Fruit fly (Drosophila melanogaster) whole organism, embryonic: Measurements from ENCODE around the gene CG2898.

Source experiments
- CG10654 ChIP-seq: fragments of 200-800 bp; sonication (Bioruptor generic); optimal IDR thresholded peaks from 2 replicates; lab custom pipeline; 2016; ENCODE audit warnings: missing biosample characterization, missing genetic modification characterization
- CG12744 ChIP-seq: fragments of 200-800 bp; sonication (Bioruptor generic); optimal IDR thresholded peaks from 2 replicates; lab custom pipeline; 2016; ENCODE audit warnings: missing biosample characterization, missing genetic modification characterization
- CG12769 ChIP-seq: fragments of 200-800 bp; sonication (Bioruptor generic); optimal IDR thresholded peaks from 2 replicates; lab custom pipeline; 2019; ENCODE audit warnings: missing biosample characterization, mild to moderate bottlenecking, missing genetic modification characterization, moderate library complexity
- CG13287 ChIP-seq: fragments of 200-800 bp; sonication (Bioruptor generic); IDR thresholded peaks from 2 replicates; pipeline ENCODE4 v1.3.6; 2022; ENCODE audit warnings: missing biosample characterization, missing genetic modification characterization; ENCODE audit not compliant: partially characterized antibody
- CG13775 ChIP-seq: fragments of 200-800 bp; sonication (Bioruptor generic); optimal IDR thresholded peaks from 3 replicates; lab custom pipeline; 2017; ENCODE audit warnings: missing biosample characterization, mild to moderate bottlenecking, missing genetic modification characterization
- CG13894 ChIP-seq: fragments of 200-800 bp; sonication (Bioruptor generic); optimal IDR thresholded peaks from 3 replicates; lab custom pipeline; 2018; ENCODE audit warnings: missing biosample characterization, mild to moderate bottlenecking, missing genetic modification characterization, moderate library complexity
- CG17385 ChIP-seq: fragments of 200-800 bp; sonication (Bioruptor generic); optimal IDR thresholded peaks from 3 replicates; lab custom pipeline; 2018; ENCODE audit warnings: missing biosample characterization, mild to moderate bottlenecking, missing genetic modification characterization
- CG2129 ChIP-seq: fragments of 200-800 bp; sonication (Bioruptor generic); IDR thresholded peaks from 2 replicates; pipeline ENCODE4 v1.3.6; 2022; ENCODE audit warnings: missing biosample characterization, missing genetic modification characterization; ENCODE audit not compliant: partially characterized antibody
- CG2199 ChIP-seq: fragments of 200-800 bp; sonication (Bioruptor generic); IDR thresholded peaks from 3 replicates; pipeline ENCODE4 v1.3.6; 2022; ENCODE audit warnings: missing biosample characterization, missing genetic modification characterization
- CG2678 ChIP-seq: fragments of 200-800 bp; sonication (Bioruptor generic); optimal IDR thresholded peaks from 3 replicates; lab custom pipeline; 2019; ENCODE audit warnings: missing biosample characterization, mild to moderate bottlenecking, missing genetic modification characterization, moderate library complexity
- CG32532 ChIP-seq: fragments of 200-800 bp; sonication (Bioruptor generic); IDR thresholded peaks from 2 replicates; pipeline ENCODE4 v1.3.6; 2022; ENCODE audit warnings: missing biosample characterization, missing genetic modification characterization
- CG34422 ChIP-seq: fragments of 200-800 bp; sonication (Bioruptor generic); IDR thresholded peaks from 3 replicates; pipeline ENCODE4 v1.3.6; 2022; ENCODE audit warnings: missing biosample characterization, missing genetic modification characterization
- CG9609 ChIP-seq: fragments of 200-800 bp; sonication (Bioruptor generic); optimal IDR thresholded peaks from 3 replicates; lab custom pipeline; 2016; ENCODE audit warnings: missing biosample characterization, missing genetic modification characterization
- CG9797 ChIP-seq: fragments of 200-800 bp; sonication (Bioruptor generic); optimal IDR thresholded peaks from 3 replicates; lab custom pipeline; 2018; ENCODE audit warnings: missing biosample characterization, mild to moderate bottlenecking, missing genetic modification characterization
- Deaf1 ChIP-seq: fragments of 200-800 bp; optimal IDR thresholded peaks from 3 replicates; lab custom pipeline; 2019; ENCODE audit warnings: missing biosample characterization, mild to moderate bottlenecking, missing genetic modification characterization, moderate library complexity
- Dek ChIP-seq: fragments of 200-800 bp; sonication (Bioruptor generic); optimal IDR thresholded peaks from 3 replicates; lab custom pipeline; 2019; ENCODE audit warnings: missing biosample characterization, mild to moderate bottlenecking, missing genetic modification characterization, moderate library complexity
- Eip74EF ChIP-seq, 2 experiments: fragments of 200-800 bp in 1 of 2; fragments of >200 bp in 1 of 2; sonication (Bioruptor generic) in 1 of 2; optimal IDR thresholded peaks; 2 replicates each; lab custom pipeline; 2017 to 2019; ENCODE audit warnings: missing biosample characterization in 2 of 2, missing genetic modification characterization in 2 of 2, mild to moderate bottlenecking in 1 of 2, moderate library complexity in 1 of 2
- Gsc ChIP-seq: fragments of 200-800 bp; sonication (Bioruptor generic); IDR thresholded peaks from 2 replicates; pipeline ENCODE4 v1.3.6; 2022; ENCODE audit warnings: missing biosample characterization, missing genetic modification characterization
- HHEX ChIP-seq: fragments of 200-800 bp; sonication (Bioruptor generic); optimal IDR thresholded peaks from 3 replicates; lab custom pipeline; 2017; ENCODE audit warnings: missing biosample characterization, mild to moderate bottlenecking, missing genetic modification characterization, missing genetic modification reagents
- HmgZ ChIP-seq: fragments of 200-800 bp; sonication (Bioruptor generic); optimal IDR thresholded peaks from 2 replicates; lab custom pipeline; 2018; ENCODE audit warnings: missing biosample characterization, mild to moderate bottlenecking, missing genetic modification characterization
- Max ChIP-seq: fragments of 200-800 bp; sonication (Bioruptor generic); optimal IDR thresholded peaks from 2 replicates; lab custom pipeline; 2016; ENCODE audit warnings: missing biosample characterization, mild to moderate bottlenecking, missing genetic modification characterization
- NK7.1 ChIP-seq: fragments of 200-800 bp; sonication (Bioruptor generic); optimal IDR thresholded peaks from 3 replicates; lab custom pipeline; 2016; ENCODE audit warnings: missing biosample characterization, missing genetic modification characterization
- Nf-YC ChIP-seq: fragments of 200-800 bp; optimal IDR thresholded peaks from 3 replicates; lab custom pipeline; 2019; ENCODE audit warnings: missing biosample characterization, mild to moderate bottlenecking, missing genetic modification characterization, moderate library complexity
- Scr ChIP-seq: fragments of 200-800 bp; sonication (Bioruptor generic); IDR thresholded peaks from 2 replicates; pipeline ENCODE4 v1.3.6; 2022; ENCODE audit warnings: missing biosample characterization, missing genetic modification characterization; ENCODE audit not compliant: partially characterized antibody
- Six4 ChIP-seq: fragments of 200-800 bp; sonication (Bioruptor generic); optimal IDR thresholded peaks from 2 replicates; lab custom pipeline; 2016; ENCODE audit warnings: missing biosample characterization, missing genetic modification characterization
- YL-1 ChIP-seq: fragments of 200-800 bp; sonication (Bioruptor generic); optimal IDR thresholded peaks from 3 replicates; lab custom pipeline; 2017; ENCODE audit warnings: missing biosample characterization, mild to moderate bottlenecking, missing genetic modification characterization
- amos ChIP-seq: fragments of 200-800 bp; sonication (Bioruptor generic); IDR thresholded peaks from 2 replicates; pipeline ENCODE4 v1.3.6; 2022; ENCODE audit warnings: missing biosample characterization, missing genetic modification characterization; ENCODE audit not compliant: partially characterized antibody
- ash1 ChIP-seq: fragments of 200-800 bp; sonication (Bioruptor generic); optimal IDR thresholded peaks from 2 replicates; lab custom pipeline; 2018; ENCODE audit warnings: missing biosample characterization, mild to moderate bottlenecking, missing genetic modification characterization
- bbx ChIP-seq: fragments of 200-800 bp; sonication (Bioruptor generic); IDR thresholded peaks from 2 replicates; pipeline ENCODE4 v1.3.6; 2022; ENCODE audit warnings: missing biosample characterization, missing genetic modification characterization; ENCODE audit not compliant: partially characterized antibody
- caup ChIP-seq: fragments of 200-800 bp; sonication (Bioruptor generic); optimal IDR thresholded peaks from 3 replicates; lab custom pipeline; 2017; ENCODE audit warnings: missing biosample characterization, mild to moderate bottlenecking, missing genetic modification characterization, moderate library complexity; ENCODE audit not compliant: severe bottlenecking
- chm ChIP-seq: fragments of 200-800 bp; sonication (Bioruptor generic); IDR thresholded peaks from 2 replicates; pipeline ENCODE4 v1.3.6; 2022; ENCODE audit warnings: missing biosample characterization, missing genetic modification characterization
- dmrt11E ChIP-seq: fragments of 200-800 bp; sonication (Bioruptor generic); optimal IDR thresholded peaks from 3 replicates; lab custom pipeline; 2018; ENCODE audit warnings: missing biosample characterization, mild to moderate bottlenecking, missing genetic modification characterization, moderate library complexity
- eve ChIP-seq, 2 experiments: fragments of >200 bp; optimal IDR thresholded peaks; 2 replicates each; lab custom pipeline; 2017; ENCODE audit warnings: missing biosample characterization in 2 of 2, missing genetic modification characterization in 2 of 2
- ftz-f1 ChIP-seq: fragments of 200-800 bp; sonication (Bioruptor generic); optimal IDR thresholded peaks from 2 replicates; lab custom pipeline; 2016; ENCODE audit warnings: missing biosample characterization, missing genetic modification characterization
- gcm2 ChIP-seq: fragments of 200-800 bp; sonication (Bioruptor generic); optimal IDR thresholded peaks from 2 replicates; lab custom pipeline; 2016; ENCODE audit warnings: missing biosample characterization, missing genetic modification characterization
- gro ChIP-seq: fragments of 200-800 bp; sonication (Bioruptor generic); optimal IDR thresholded peaks from 2 replicates; lab custom pipeline; 2016; ENCODE audit warnings: missing biosample characterization, missing genetic modification characterization
- gt ChIP-seq: fragments of 200-800 bp; sonication (Bioruptor generic); IDR thresholded peaks from 2 replicates; pipeline ENCODE4 v1.3.6; 2022; ENCODE audit warnings: missing biosample characterization, missing genetic modification characterization
- ham ChIP-seq: fragments of 200-800 bp; sonication (Bioruptor generic); IDR thresholded peaks from 2 replicates; pipeline ENCODE4 v1.3.6; 2022; ENCODE audit warnings: missing biosample characterization, missing genetic modification characterization
- her ChIP-seq: fragments of 200-800 bp; sonication (Bioruptor generic); optimal IDR thresholded peaks from 2 replicates; lab custom pipeline; 2016; ENCODE audit warnings: missing biosample characterization, missing genetic modification characterization
- jigr1 ChIP-seq: fragments of 200-800 bp; sonication (Bioruptor generic); IDR thresholded peaks from 3 replicates; pipeline ENCODE4 v1.3.6; 2022; ENCODE audit warnings: missing biosample characterization, missing genetic modification characterization
- lab ChIP-seq: fragments of 200-800 bp; sonication (Bioruptor generic); optimal IDR thresholded peaks from 3 replicates; lab custom pipeline; 2017; ENCODE audit warnings: missing biosample characterization, missing genetic modification characterization, mild to moderate bottlenecking, moderate library complexity, missing genetic modification reagents
- maf-S ChIP-seq: fragments of 200-800 bp; sonication (Bioruptor generic); optimal IDR thresholded peaks from 2 replicates; lab custom pipeline; 2016; ENCODE audit warnings: missing biosample characterization, missing genetic modification characterization
- mirr ChIP-seq: fragments of 200-800 bp; sonication (Bioruptor generic); optimal IDR thresholded peaks from 3 replicates; lab custom pipeline; 2018; ENCODE audit warnings: missing biosample characterization, mild to moderate bottlenecking, missing genetic modification characterization
- nom ChIP-seq: fragments of 200-800 bp; sonication (Bioruptor generic); optimal IDR thresholded peaks from 2 replicates; lab custom pipeline; 2017; ENCODE audit warnings: missing biosample characterization, missing genetic modification characterization, mild to moderate bottlenecking, moderate library complexity, missing genetic modification reagents
- pfk ChIP-seq: fragments of 200-800 bp; sonication (Bioruptor generic); optimal IDR thresholded peaks from 2 replicates; lab custom pipeline; 2018; ENCODE audit warnings: missing biosample characterization, mild to moderate bottlenecking, missing genetic modification characterization, moderate library complexity
- sens ChIP-seq: fragments of 200-800 bp; sonication (Bioruptor generic); peaks from one replicate; lab custom pipeline; 2016; ENCODE audit warnings: missing biosample characterization, missing genetic modification characterization
- seq ChIP-seq: fragments of 200-800 bp; sonication (Bioruptor generic); IDR thresholded peaks from 2 replicates; pipeline ENCODE4 v1.3.6; 2022; ENCODE audit warnings: missing biosample characterization, missing genetic modification characterization
- sqz ChIP-seq: fragments of 200-800 bp; sonication (Bioruptor generic); optimal IDR thresholded peaks from 3 replicates; lab custom pipeline; 2018; ENCODE audit warnings: missing biosample characterization, mild to moderate bottlenecking, missing genetic modification characterization
- zf30C ChIP-seq: fragments of 200-800 bp; sonication (Bioruptor generic); optimal IDR thresholded peaks from 3 replicates; lab custom pipeline; 2018; ENCODE audit warnings: missing biosample characterization, mild to moderate bottlenecking, missing genetic modification characterization

The CG2898 gene

DNA sequence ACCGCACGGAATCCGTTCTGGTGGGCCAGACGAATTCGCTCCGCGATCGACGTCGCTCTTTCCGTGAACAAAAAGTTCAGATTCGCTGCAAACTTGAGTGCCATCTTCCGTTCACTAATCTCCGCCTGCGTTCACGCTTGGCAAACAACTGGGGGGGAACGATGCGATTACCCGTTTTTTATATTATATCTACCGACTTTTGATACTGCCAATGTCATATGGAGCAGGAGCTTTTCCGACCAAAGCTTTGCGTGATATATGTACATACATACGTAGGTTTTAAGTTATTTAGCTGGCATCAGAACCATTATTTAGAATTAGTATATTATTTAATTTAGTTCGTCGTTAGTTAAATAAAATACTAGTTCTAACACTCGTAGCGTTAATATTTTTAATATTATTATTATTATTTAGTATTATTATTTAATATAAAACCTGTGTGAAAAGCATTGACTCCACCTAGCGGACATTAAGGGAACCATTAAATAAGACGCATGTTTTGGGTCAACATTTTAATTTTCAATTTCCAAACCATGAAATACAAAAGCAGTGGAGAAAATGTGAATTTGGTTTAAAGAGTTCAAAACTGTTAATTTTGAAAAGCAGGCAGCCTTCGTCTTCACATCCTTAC, 45.4 kb upstream of the CG2898 start, which contains the start of gene Gip (continued):
- TF ChIP-seq seq (no peak), amos (GFP tag; lab: Robert Waterston, UW) (peak; percentile 33; the same call in 1 of the 2 replicates), Nf-YC (tag; lab: Kevin White, UChicago) (peak; percentile 29), YL-1 (peak; percentile 3), jigr1 (GFP tag; lab: Robert Waterston, UW) (no peak), CG17385 (GFP tag; lab: Kevin White, UChicago) (peak; percentile 0), CG2129 (no peak), her (peak; percentile 12), nom (peak; percentile 39), bbx (GFP tag; lab: Robert Waterston, UW) (peak; percentile 16; the same call in 1 of the 2 replicates), Deaf1 (peak; percentile 44), Dek (no peak), lab (GFP tag; lab: Kevin White, UChicago) (peak; percentile 2), CG9797 (GFP tag; lab: Kevin White, UChicago) (no peak), Gsc (no peak), CG12769 (tag; lab: Kevin White, UChicago) (peak; percentile 67), sens (peak; percentile 81), CG2199 (no peak), eve (GFP tag; optimal IDR thresholded peaks at IDR 0.05; lab: Kevin White, UChicago) (no peak), zf30C (GFP tag; lab: Kevin White, UChicago) (no peak), Eip74EF (GFP tag; optimal IDR thresholded peaks at IDR 0.05; lab: Kevin White, UChicago) (peak in 1 of 2 experiments; percentile 8), chm (GFP tag; lab: Robert Waterston, UW) (no peak; the same call in 1 of the 2 replicates), CG12744 (no peak), dmrt11E (tag; lab: Kevin White, UChicago) (no peak), pfk (no peak), CG2678 (tag; lab: Kevin White, UChicago) (peak; percentile 25), CG32532 (GFP tag; lab: Robert Waterston, UW) (no peak), ham (GFP tag; lab: Robert Waterston, UW) (no peak), Max (GFP tag; lab: Kevin White, UChicago) (no peak), ftz-f1 (GFP tag; lab: Kevin White, UChicago) (peak; percentile 55), sqz (GFP tag; lab: Kevin White, UChicago) (peak; percentile 74), gt (GFP tag; lab: Robert Waterston, UW) (no peak), CG9609 (GFP tag; lab: Kevin White, UChicago) (no peak), CG13287 (peak; percentile 27; the same call in 1 of the 2 replicates), ash1 (GFP tag; lab: Kevin White, UChicago) (no peak), HHEX (GFP tag; lab: Kevin White, UChicago) (peak; percentile 17), gcm2 (GFP tag; lab: Kevin White, UChicago) (no peak), HmgZ (tag; lab: Kevin White, UChicago) (peak; percentile 19), CG10654 (GFP tag; lab: Kevin White, UChicago) (no peak), Six4 (no peak), maf-S (GFP tag; lab: Kevin White, UChicago) (no peak), NK7.1 (GFP tag; lab: Kevin White, UChicago) (no peak), Scr (GFP tag; lab: Robert Waterston, UW) (0 out of 2 replicates have a peak, but pooled peaks have one; percentile 15), CG13894 (tag; lab: Kevin White, UChicago) (peak; percentile 88), gro (GFP tag; lab: Kevin White, UChicago) (peak; percentile 35), caup (GFP tag; lab: Kevin White, UChicago) (peak; percentile 38), mirr (GFP tag; lab: Kevin White, UChicago) (peak; percentile 34), CG13775 (GFP tag; lab: Kevin White, UChicago) (no peak), CG34422 (GFP tag; lab: Robert Waterston, UW) (no peak)
